Worm (Caenorhabditis elegans): ENCODE data around the gene T09A5.15.
A peak's percentile ranks its signal among the peaks of the same experiment; 100 is the strongest.

ce11 chrII:7814915-7815314, 42.8 kb upstream of the T09A5.15 start:
- TF ChIP-seq mdl-1 (tag; optimal IDR thresholded peaks at IDR 0.05) = no peak
- TF ChIP-seq egl-27 (tag; optimal IDR thresholded peaks at IDR 0.05) = no peak
- no peak for TF ChIP-seq R02D3.7 (tag; optimal IDR thresholded peaks at IDR 0.05)
- peak; percentile 39 for TF ChIP-seq pha-4 (tag; optimal IDR thresholded peaks at IDR 0.05)

Measured in whole organism, L3 larva.